Fruit fly (Drosophila melanogaster) whole organism: ENCODE results near the gene Cpr.

Experiments used
- CG8478 ChIP-seq: fragments of >200 bp; optimal IDR thresholded peaks from 2 replicates; lab custom pipeline; 2018; ENCODE audit warnings: inconsistent platforms
- EcR ChIP-seq, 2 experiments: fragments of >200 bp; optimal IDR thresholded peaks; 2 replicates each; lab custom pipeline; 2017; ENCODE audit warnings: missing biosample characterization in 2 of 2, missing genetic modification characterization in 2 of 2, missing genetic modification reagents in 2 of 2
- pan ChIP-seq: fragments of >200 bp; optimal IDR thresholded peaks from 2 replicates; lab custom pipeline; 2017

- no peak for TF ChIP-seq CG8478
- TF ChIP-seq EcR (GFP tag; optimal IDR thresholded peaks at IDR 0.05; lab: Kevin White, UChicago) = no peak
- TF ChIP-seq pan (lab: Kevin White, UChicago) = no peak
Measured at dm6 chr2L:6354656-6355055, 16.0 kb downstream of the Cpr start, which contains the start of gene ppk14.
